Fruit fly (Drosophila melanogaster): ENCODE results near the gene Gapdh2.

Gene Gapdh2

DNA sequence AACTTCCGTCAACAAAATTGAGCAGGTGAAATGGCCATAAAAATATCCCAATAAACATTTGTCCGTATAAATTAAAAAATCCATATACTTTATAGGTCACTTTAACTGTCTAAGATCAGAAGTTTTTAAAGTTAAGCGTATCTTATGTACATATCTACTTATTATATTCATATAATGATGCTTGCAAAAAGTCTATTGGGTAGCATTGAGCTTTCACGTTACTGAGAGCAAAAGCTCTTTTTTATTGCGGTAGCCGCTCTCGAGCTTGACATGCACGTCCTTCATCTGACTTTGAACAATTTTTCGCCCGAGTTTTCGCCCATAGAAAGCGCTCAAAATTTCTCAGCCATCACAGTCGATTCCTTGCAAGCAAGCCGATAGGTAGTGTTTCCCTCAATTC lies at the start of gene Gapdh2 (continued):
- TF ChIP-seq CG6175 (GFP tag; IDR thresholded peaks at IDR 0.05): peak; percentile 98
- peak; percentile 97 for TF ChIP-seq tio (GFP tag; optimal IDR thresholded peaks at IDR 0.05)
- peak; percentile 98 for TF ChIP-seq gcm2 (GFP tag; optimal IDR thresholded peaks at IDR 0.05)
- TF ChIP-seq bigmax (GFP tag; optimal IDR thresholded peaks at IDR 0.05): peak; percentile 82
- peak; percentile 99 for TF ChIP-seq bowl (GFP tag; IDR thresholded peaks at IDR 0.05)
- peak; percentile 96 for TF ChIP-seq croc (GFP tag; conservative IDR thresholded peaks at IDR 0.05)
- TF ChIP-seq Dek (tag; optimal IDR thresholded peaks at IDR 0.05): peak; percentile 100
- peak; percentile 96 for TF ChIP-seq sisA (GFP tag; IDR thresholded peaks at IDR 0.05)
- TF ChIP-seq Vsx1 (GFP tag; optimal IDR thresholded peaks at IDR 0.05): peak; percentile 97
- TF ChIP-seq ttk (GFP tag; IDR thresholded peaks at IDR 0.05): peak; percentile 98
- TF ChIP-seq CG6813 (GFP tag; optimal IDR thresholded peaks at IDR 0.05): peak; percentile 100
- TF ChIP-seq Hr39 (optimal IDR thresholded peaks at IDR 0.05): no peak
- TF ChIP-seq hbn (GFP tag; IDR thresholded peaks at IDR 0.05; ENCODE audit: partially characterized antibody): no peak
- peak; percentile 89 for TF ChIP-seq da (GFP tag; optimal IDR thresholded peaks at IDR 0.05)
- no peak for TF ChIP-seq pan (optimal IDR thresholded peaks at IDR 0.05)
- TF ChIP-seq pan (GFP tag; optimal IDR thresholded peaks at IDR 0.05 in 1 of 2, IDR thresholded peaks at IDR 0.05 in 1 of 2): peak in 1 of 2 experiments; percentile 99
- peak; percentile 99 for TF ChIP-seq stc (GFP tag; IDR thresholded peaks at IDR 0.05)
- TF ChIP-seq vvl (GFP tag; IDR thresholded peaks at IDR 0.05): peak; percentile 100
- peak; percentile 100 for TF ChIP-seq odd (GFP tag; optimal IDR thresholded peaks at IDR 0.05)
- peak; percentile 81 for TF ChIP-seq Neu2 (GFP tag; optimal IDR thresholded peaks at IDR 0.05; ENCODE audit: borderline replicate concordance)
- peak; percentile 100 for TF ChIP-seq Drgx (GFP tag; IDR thresholded peaks at IDR 0.05)
- TF ChIP-seq CG17385 (GFP tag; optimal IDR thresholded peaks at IDR 0.05): peak; percentile 100
- no peak; the same call in 1 of the 2 replicates for TF ChIP-seq crol (GFP tag; IDR thresholded peaks at IDR 0.05)
- TF ChIP-seq CG1024 (GFP tag; IDR thresholded peaks at IDR 0.05): peak; percentile 96
- peak; percentile 98 for TF ChIP-seq Dad (GFP tag; optimal IDR thresholded peaks at IDR 0.05)
- TF ChIP-seq schlank (tag; optimal IDR thresholded peaks at IDR 0.05): peak; percentile 99
- peak; percentile 100 for TF ChIP-seq lab (GFP tag; optimal IDR thresholded peaks at IDR 0.05)
- no peak for TF ChIP-seq ato (GFP tag; IDR thresholded peaks at IDR 0.05; ENCODE audit: partially characterized antibody)
- peak in 1 of 3 experiments; percentile 93 for TF ChIP-seq lola (GFP tag; optimal IDR thresholded peaks at IDR 0.05)
- TF ChIP-seq dpn (GFP tag; optimal IDR thresholded peaks at IDR 0.05): peak; percentile 98 to 99
- no peak for TF ChIP-seq mld (GFP tag; IDR thresholded peaks at IDR 0.05; ENCODE audit: partially characterized antibody)
- TF ChIP-seq CG12299 (tag; optimal IDR thresholded peaks at IDR 0.05): peak; percentile 100
- TF ChIP-seq Antp (GFP tag; optimal IDR thresholded peaks at IDR 0.05): peak; percentile 89
- TF ChIP-seq aop (GFP tag; IDR thresholded peaks at IDR 0.05): peak; percentile 95
- peak; percentile 100 for TF ChIP-seq tap (tag; optimal IDR thresholded peaks at IDR 0.05)
- TF ChIP-seq CG8924 (tag; optimal IDR thresholded peaks at IDR 0.05): peak; percentile 100
- peak; percentile 99 for TF ChIP-seq sd (tag; optimal IDR thresholded peaks at IDR 0.05)
- peak; percentile 96 for TF ChIP-seq CG13123 (GFP tag; optimal IDR thresholded peaks at IDR 0.05)
- peak; percentile 98 for TF ChIP-seq Hsf (GFP tag; optimal IDR thresholded peaks at IDR 0.05)
- peak; percentile 7 to 74 for TF ChIP-seq crp (GFP tag; optimal IDR thresholded peaks at IDR 0.05)
- TF ChIP-seq CG16779 (GFP tag; IDR thresholded peaks at IDR 0.05): peak; percentile 99
- peak; percentile 94 for TF ChIP-seq NC2β (GFP tag; optimal IDR thresholded peaks at IDR 0.05)
- TF ChIP-seq CG31224 (GFP tag; IDR thresholded peaks at IDR 0.05): peak; percentile 97
- TF ChIP-seq oc (tag; optimal IDR thresholded peaks at IDR 0.05): peak; percentile 100
- TF ChIP-seq Ets97D (GFP tag; optimal IDR thresholded peaks at IDR 0.05): peak; percentile 92
- TF ChIP-seq psq (GFP tag; optimal IDR thresholded peaks at IDR 0.05): peak; percentile 93
- TF ChIP-seq Atf-2 (GFP tag; optimal IDR thresholded peaks at IDR 0.05): peak; percentile 96
- no peak for TF ChIP-seq pita (GFP tag; optimal IDR thresholded peaks at IDR 0.05)
- peak; percentile 22 for TF ChIP-seq gfzf (GFP tag; optimal IDR thresholded peaks at IDR 0.05)
- peak; percentile 99 for TF ChIP-seq Xrp1 (GFP tag; IDR thresholded peaks at IDR 0.05)
- peak; percentile 99 for TF ChIP-seq CG10366 (GFP tag; IDR thresholded peaks at IDR 0.05)
